Fruit fly (Drosophila melanogaster): ENCODE data around the gene Coq3.
A peak's percentile ranks its signal among the peaks of the same experiment; 100 is the strongest.

The Coq3 gene

dm6 chr2L:21142972-21143385 is 15.4 kb downstream of the Coq3 start, which contains the start of gene pths (continued):
- TF ChIP-seq CG32767 (GFP tag; IDR thresholded peaks at IDR 0.05), result no peak
- TF ChIP-seq CG32772 (GFP tag; IDR thresholded peaks at IDR 0.05), result no peak
- peak; percentile 72 for TF ChIP-seq CG2120 (GFP tag; optimal IDR thresholded peaks at IDR 0.05)
- peak; percentile 10; the same call in 1 of the 2 replicates for TF ChIP-seq E2f2 (GFP tag; IDR thresholded peaks at IDR 0.05)
- no peak for TF ChIP-seq CG9215 (GFP tag; IDR thresholded peaks at IDR 0.05)
- no peak for TF ChIP-seq Optix (GFP tag; IDR thresholded peaks at IDR 0.05)
- TF ChIP-seq CG33213 (GFP tag; optimal IDR thresholded peaks at IDR 0.05), result peak; percentile 36
- peak; percentile 50 for TF ChIP-seq dmrt11E (tag; optimal IDR thresholded peaks at IDR 0.05)
- no peak for TF ChIP-seq bowl (GFP tag; IDR thresholded peaks at IDR 0.05)
- TF ChIP-seq Nf-YA (GFP tag; IDR thresholded peaks at IDR 0.05), result peak; percentile 37; the same call in 1 of the 2 replicates
- TF ChIP-seq ewg (GFP tag; optimal IDR thresholded peaks at IDR 0.05), result no peak
- no peak for TF ChIP-seq CG10147 (GFP tag; optimal IDR thresholded peaks at IDR 0.05)
- peak; percentile 53 for TF ChIP-seq CG13624 (GFP tag; optimal IDR thresholded peaks at IDR 0.05)
- TF ChIP-seq CG10366 (GFP tag; IDR thresholded peaks at IDR 0.05), result 0 out of 2 replicates have a peak, but pooled peaks have one; percentile 33
- TF ChIP-seq prd (optimal IDR thresholded peaks at IDR 0.05), result no peak
- TF ChIP-seq prd (GFP tag; IDR thresholded peaks at IDR 0.05), result peak; percentile 75
- no peak for TF ChIP-seq CG31441 (GFP tag; IDR thresholded peaks at IDR 0.05)
- no peak for TF ChIP-seq CG6813 (GFP tag; optimal IDR thresholded peaks at IDR 0.05)
- peak; percentile 70; the same call in 3 of the 4 replicates for TF ChIP-seq Dll (GFP tag; IDR thresholded peaks at IDR 0.05; ENCODE audit: partially characterized antibody)
- 0 out of 3 replicates have a peak, but pooled peaks have one; percentile 34 for TF ChIP-seq Dbx (GFP tag; IDR thresholded peaks at IDR 0.05)
- peak; percentile 45 for TF ChIP-seq CG8290 (GFP tag; optimal IDR thresholded peaks at IDR 0.05)
- peak in 1 of 2 experiments; percentile 84 for TF ChIP-seq CG8290 (tag; optimal IDR thresholded peaks at IDR 0.05)
- no peak for TF ChIP-seq Hey (tag; optimal IDR thresholded peaks at IDR 0.05)
- TF ChIP-seq p53 (GFP tag; optimal IDR thresholded peaks at IDR 0.05), result no peak
- TF ChIP-seq CG2889 (GFP tag; IDR thresholded peaks at IDR 0.05), result 0 out of 3 replicates have a peak, but pooled peaks have one; percentile 31
- no peak for TF ChIP-seq fd3F (GFP tag; optimal IDR thresholded peaks at IDR 0.05)
- no peak for TF ChIP-seq CG10431 (GFP tag; optimal IDR thresholded peaks at IDR 0.05)
- peak; percentile 50 for TF ChIP-seq maf-S (GFP tag; optimal IDR thresholded peaks at IDR 0.05)
- TF ChIP-seq Atf-2 (GFP tag; optimal IDR thresholded peaks at IDR 0.05), result peak; percentile 30
- TF ChIP-seq ase (GFP tag; IDR thresholded peaks at IDR 0.05), result no peak; the same call in 1 of the 3 replicates
- TF ChIP-seq CG16779 (GFP tag; IDR thresholded peaks at IDR 0.05), result no peak
- TF ChIP-seq CG9932 (GFP tag; IDR thresholded peaks at IDR 0.05), result peak; percentile 82
- no peak for TF ChIP-seq bsh (GFP tag; optimal IDR thresholded peaks at IDR 0.05)
- no peak for TF ChIP-seq fd64A (GFP tag; optimal IDR thresholded peaks at IDR 0.05)
- TF ChIP-seq pho (GFP tag; optimal IDR thresholded peaks at IDR 0.05), result peak; percentile 68
- TF ChIP-seq CG6689 (GFP tag; IDR thresholded peaks at IDR 0.05), result peak; percentile 50; the same call in 1 of the 2 replicates
- no peak for TF ChIP-seq CG30431 (GFP tag; optimal IDR thresholded peaks at IDR 0.05)
- TF ChIP-seq slou (GFP tag; optimal IDR thresholded peaks at IDR 0.05), result peak; percentile 60
- peak; percentile 50 for TF ChIP-seq CG4820 (GFP tag; optimal IDR thresholded peaks at IDR 0.05)
- peak; percentile 61 for TF ChIP-seq tna (GFP tag; IDR thresholded peaks at IDR 0.05; ENCODE audit: partially characterized antibody)
- TF ChIP-seq cad (GFP tag; optimal IDR thresholded peaks at IDR 0.05), result no peak
- TF ChIP-seq CG31365 (tag; optimal IDR thresholded peaks at IDR 0.05), result no peak
- TF ChIP-seq CG16813 (GFP tag; IDR thresholded peaks at IDR 0.05; ENCODE audit: partially characterized antibody), result peak; percentile 85
- no peak for TF ChIP-seq Abd-B (GFP tag; optimal IDR thresholded peaks at IDR 0.05)
- peak; percentile 60 for TF ChIP-seq YL-1 (GFP tag; optimal IDR thresholded peaks at IDR 0.05)
- TF ChIP-seq CG15011 (GFP tag; optimal IDR thresholded peaks at IDR 0.05), result no peak
- no peak for TF ChIP-seq Rx (GFP tag; IDR thresholded peaks at IDR 0.05)
- no peak for TF ChIP-seq kay (GFP tag; optimal IDR thresholded peaks at IDR 0.05)
- TF ChIP-seq CG15514 (GFP tag; optimal IDR thresholded peaks at IDR 0.05), result peak; percentile 72
- TF ChIP-seq D19B (GFP tag; optimal IDR thresholded peaks at IDR 0.05), result no peak
- TF ChIP-seq dati (GFP tag; IDR thresholded peaks at IDR 0.05), result no peak
- no peak for TF ChIP-seq sd (tag; optimal IDR thresholded peaks at IDR 0.05)

Data from whole organism, embryonic.